Fruit fly (Drosophila melanogaster): Measurements from ENCODE around the gene CG12025.

The CG12025 gene

DNA sequence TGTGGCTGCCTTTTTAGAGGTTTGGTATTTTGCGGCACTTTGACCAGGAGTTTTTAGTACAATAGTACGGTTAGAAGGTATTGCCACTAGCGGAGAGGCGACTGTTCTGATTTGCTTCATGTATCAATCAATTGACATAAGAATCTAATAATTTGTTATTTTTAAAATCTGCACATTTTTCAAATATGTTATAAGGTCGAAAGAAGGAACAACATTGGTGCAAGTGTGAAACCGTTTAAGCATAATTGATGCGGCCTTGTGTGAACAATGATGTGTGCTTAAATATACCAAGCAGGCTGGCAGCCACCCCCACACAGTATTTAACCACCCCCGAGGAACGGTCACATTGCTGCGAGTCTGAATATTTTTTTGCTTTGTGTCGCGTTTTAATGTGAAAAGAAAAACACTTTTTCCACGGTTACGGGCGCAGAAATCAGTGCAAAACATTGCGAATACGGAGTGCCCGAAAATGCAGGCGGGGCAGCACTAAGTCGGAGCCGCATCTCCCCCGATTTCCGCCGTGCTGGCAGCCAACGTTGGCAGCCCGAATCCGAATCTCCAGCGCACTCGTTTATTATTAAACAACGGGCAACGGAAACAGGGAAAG, at the start of gene CG12025, which contains the start of gene HBS1:
Gene CG12025 (plus strand): TSS at position 310 of the 607 bp plus-strand sequence.
Gene HBS1 (minus strand): TSS at position 120 of the 607 bp plus-strand sequence.
- TF ChIP-seq pan (optimal IDR thresholded peaks at IDR 0.05), result no peak
- TF ChIP-seq psq (optimal IDR thresholded peaks at IDR 0.05), result no peak
- no peak for TF ChIP-seq Dll (optimal IDR thresholded peaks at IDR 0.05)
- TF ChIP-seq EcR (GFP tag; optimal IDR thresholded peaks at IDR 0.05), result no peak
- no peak for TF ChIP-seq CG8478 (optimal IDR thresholded peaks at IDR 0.05)
- no peak for TF ChIP-seq usp (GFP tag; optimal IDR thresholded peaks at IDR 0.05)

DNA sequence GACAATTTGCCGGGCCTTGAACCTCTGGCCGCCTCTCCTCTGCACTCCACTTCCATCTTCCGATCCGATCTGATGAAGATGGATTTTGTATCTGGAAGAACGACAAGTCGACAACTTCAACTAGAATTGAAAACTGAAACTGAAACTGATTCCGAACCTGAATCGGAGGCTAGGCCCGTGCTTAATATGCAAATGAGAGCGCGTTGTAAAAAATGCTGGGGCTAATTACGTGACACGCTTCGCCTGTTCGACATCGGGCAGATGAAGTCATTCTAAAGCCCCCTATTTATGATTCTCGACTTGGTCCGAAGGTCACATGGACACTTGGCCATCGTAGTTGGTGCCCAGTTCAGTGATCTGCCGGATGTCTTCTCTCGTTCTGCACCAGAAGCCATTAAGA, 48.6 kb upstream of the CG12025 start:
- TF ChIP-seq Dll (optimal IDR thresholded peaks at IDR 0.05), result no peak

DNA sequence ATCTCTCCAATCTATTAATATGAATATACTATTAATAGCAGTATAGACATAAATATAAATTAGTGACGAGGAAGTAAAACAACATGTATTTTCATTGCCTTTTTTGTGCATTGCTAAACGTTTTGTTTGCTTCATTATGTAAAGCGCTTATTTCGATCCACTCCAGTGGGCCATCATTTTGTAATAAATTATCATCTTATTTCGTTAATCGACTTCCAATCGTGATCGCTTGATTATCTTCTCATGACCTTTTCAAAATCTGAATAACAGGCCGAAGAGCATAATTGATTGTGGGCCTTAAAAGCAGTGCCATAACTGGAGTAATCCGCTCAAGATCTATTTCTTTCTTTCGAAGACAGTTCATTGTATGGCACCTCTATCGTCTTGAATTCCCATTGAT, 47.8 kb upstream of the CG12025 start:
- TF ChIP-seq EcR (GFP tag; optimal IDR thresholded peaks at IDR 0.05) (no peak), usp (GFP tag; optimal IDR thresholded peaks at IDR 0.05) (no peak), psq (optimal IDR thresholded peaks at IDR 0.05) (no peak), Dll (optimal IDR thresholded peaks at IDR 0.05) (no peak), pan (optimal IDR thresholded peaks at IDR 0.05) (no peak), CG8478 (optimal IDR thresholded peaks at IDR 0.05) (no peak)

DNA sequence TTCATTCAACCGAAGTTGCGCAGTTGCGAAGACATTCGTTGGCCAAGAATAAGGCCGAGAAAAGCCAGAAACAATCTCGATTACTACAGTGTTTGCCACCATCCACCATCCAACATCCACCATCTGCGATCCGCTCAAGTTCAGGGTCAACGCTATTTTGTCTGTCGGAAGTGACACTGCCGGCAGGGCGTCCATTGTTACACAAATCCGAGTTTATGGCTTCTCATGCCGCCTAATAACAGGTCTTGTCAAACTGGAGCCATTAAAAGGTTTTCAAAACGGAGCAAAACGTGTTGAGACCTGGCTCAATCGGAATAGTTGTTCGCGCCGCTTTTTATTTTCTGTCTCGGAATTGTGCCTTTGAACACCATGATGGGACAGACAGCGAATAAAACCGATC, 46.4 kb upstream of the CG12025 start:
- TF ChIP-seq psq (optimal IDR thresholded peaks at IDR 0.05) (no peak), usp (GFP tag; optimal IDR thresholded peaks at IDR 0.05) (no peak), EcR (GFP tag; optimal IDR thresholded peaks at IDR 0.05) (no peak)

DNA sequence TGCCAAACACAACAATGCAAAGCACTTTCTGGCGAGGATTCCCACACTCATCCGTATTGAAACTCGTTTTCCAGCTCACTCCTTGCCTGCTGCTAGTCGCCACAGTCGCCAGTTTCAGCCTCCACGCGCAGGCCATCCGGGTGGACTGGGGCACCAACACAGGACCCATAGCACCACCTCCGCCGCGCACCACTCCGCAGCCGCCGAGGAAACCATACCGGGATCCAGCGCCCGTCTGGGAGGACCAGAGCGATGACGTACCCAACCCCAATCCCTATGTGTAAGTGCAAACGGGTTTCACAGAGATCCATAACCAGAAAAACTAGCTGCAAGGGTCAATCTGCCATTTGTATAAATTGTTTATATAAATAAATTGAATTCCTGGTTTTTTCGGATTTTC, 44.1 kb upstream of the CG12025 start:
- TF ChIP-seq usp (GFP tag; optimal IDR thresholded peaks at IDR 0.05) (no peak), pan (optimal IDR thresholded peaks at IDR 0.05) (no peak), psq (optimal IDR thresholded peaks at IDR 0.05) (no peak), CG8478 (optimal IDR thresholded peaks at IDR 0.05) (no peak), Dll (optimal IDR thresholded peaks at IDR 0.05) (no peak), EcR (GFP tag; optimal IDR thresholded peaks at IDR 0.05) (no peak)

DNA sequence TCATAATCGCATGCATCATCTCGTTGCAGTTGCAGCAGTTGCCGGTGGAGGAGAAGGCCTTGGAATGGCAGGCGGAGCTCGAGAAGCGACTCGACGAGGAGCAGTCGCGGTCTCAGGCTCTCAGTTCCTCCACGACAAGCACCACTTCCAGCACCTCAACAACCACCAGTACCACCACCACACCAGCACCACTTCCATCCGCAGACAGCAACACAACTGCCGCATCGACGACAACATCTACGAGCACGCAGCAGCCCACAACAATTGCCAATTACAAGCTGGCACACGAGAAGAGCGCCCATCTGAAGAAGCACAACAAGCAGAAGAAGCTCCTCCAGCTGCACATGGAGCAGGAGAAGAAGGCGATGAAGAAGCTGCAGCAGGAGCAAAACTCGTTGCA, 42.9 kb upstream of the CG12025 start:
- TF ChIP-seq EcR (GFP tag; optimal IDR thresholded peaks at IDR 0.05) (no peak), pan (optimal IDR thresholded peaks at IDR 0.05) (no peak), CG8478 (optimal IDR thresholded peaks at IDR 0.05) (no peak), Dll (optimal IDR thresholded peaks at IDR 0.05) (no peak), usp (GFP tag; optimal IDR thresholded peaks at IDR 0.05) (no peak), psq (optimal IDR thresholded peaks at IDR 0.05) (no peak)

DNA sequence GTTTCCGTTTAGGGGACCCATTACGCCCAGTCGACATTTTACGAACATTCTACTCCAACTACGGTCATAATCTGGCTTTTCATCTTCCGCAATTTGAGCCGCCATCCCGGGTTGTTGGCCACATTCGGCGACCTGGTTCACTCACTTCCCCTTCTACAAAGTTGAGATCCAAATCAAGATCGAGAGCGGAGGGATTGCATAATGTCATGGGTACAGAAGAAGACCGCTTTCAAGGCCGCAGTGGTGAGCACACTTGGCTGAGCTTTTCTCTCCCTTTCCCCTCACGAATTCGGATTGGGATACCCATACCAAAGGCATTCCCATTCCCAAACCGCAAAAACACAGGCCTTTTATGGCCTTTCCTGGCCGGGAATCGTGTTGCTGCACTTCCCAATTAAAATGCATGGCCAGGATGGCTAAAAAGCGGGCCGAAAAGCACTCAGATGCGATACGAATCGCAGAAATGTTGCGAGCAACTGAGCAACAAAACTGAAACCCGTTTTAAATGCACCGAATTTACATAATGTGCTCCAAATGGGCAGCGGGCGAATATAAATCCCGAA, 37.3 kb upstream of the CG12025 start:
- TF ChIP-seq usp (GFP tag; optimal IDR thresholded peaks at IDR 0.05), result no peak
- TF ChIP-seq EcR (GFP tag; optimal IDR thresholded peaks at IDR 0.05), result no peak
- no peak for TF ChIP-seq psq (optimal IDR thresholded peaks at IDR 0.05)
- no peak for TF ChIP-seq CG8478 (optimal IDR thresholded peaks at IDR 0.05)
- no peak for TF ChIP-seq Dll (optimal IDR thresholded peaks at IDR 0.05)
- no peak for TF ChIP-seq pan (optimal IDR thresholded peaks at IDR 0.05)

DNA sequence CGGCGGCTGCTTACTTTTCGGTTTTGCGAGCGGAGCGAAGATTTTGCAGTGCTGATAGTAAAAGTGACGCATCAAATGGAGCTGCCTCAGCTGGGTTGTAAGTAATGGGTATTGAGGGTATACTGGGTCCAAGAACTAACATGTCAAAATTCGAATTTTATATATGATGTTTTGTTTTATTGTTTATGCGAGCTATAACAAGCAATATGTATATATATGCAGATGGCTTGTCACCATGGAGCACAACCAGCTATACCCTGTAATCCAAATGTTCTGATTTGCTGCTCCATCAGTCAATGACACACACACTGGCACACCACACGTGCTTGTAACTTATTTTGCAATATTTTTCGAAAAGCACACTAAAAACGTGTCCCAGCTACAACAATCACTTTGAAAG, 35.7 kb upstream of the CG12025 start:
- TF ChIP-seq Dll (optimal IDR thresholded peaks at IDR 0.05), result no peak
- TF ChIP-seq pan (optimal IDR thresholded peaks at IDR 0.05), result peak; percentile 65

DNA sequence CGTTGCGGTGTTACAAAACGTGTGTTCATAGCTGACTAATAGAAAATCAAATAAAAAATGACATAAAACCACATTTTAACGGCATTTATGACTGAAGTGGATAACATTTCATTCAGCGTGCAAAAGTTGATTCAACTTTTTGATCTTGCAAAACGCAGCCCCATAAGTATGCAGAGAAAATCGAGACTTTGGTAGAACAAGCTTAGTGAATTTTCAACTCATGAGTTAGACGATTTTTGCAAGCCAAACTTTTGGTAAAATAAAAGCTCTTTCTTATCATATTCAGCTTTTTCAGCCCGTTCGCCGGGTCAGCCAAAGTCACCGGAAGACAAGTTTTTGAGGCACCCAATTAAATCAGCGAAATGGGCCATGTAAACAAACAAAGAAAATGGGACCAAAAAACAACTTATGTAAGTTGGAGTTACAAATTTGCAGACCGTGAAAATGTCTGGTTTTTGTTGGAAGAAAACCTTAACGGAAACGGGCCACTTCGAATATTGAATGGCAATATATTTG, 33.4 kb upstream of the CG12025 start, which contains the start of gene Cpr62Ba:
Gene Cpr62Ba (minus strand): TSS at position 31 of the 516 bp plus-strand sequence.
- no peak for TF ChIP-seq Dll (optimal IDR thresholded peaks at IDR 0.05)
- TF ChIP-seq pan (optimal IDR thresholded peaks at IDR 0.05), result no peak
- peak in 1 of 2 experiments; percentile 33 for TF ChIP-seq EcR (GFP tag; optimal IDR thresholded peaks at IDR 0.05)
- TF ChIP-seq usp (GFP tag; optimal IDR thresholded peaks at IDR 0.05), result no peak
- TF ChIP-seq CG8478 (optimal IDR thresholded peaks at IDR 0.05), result no peak
- TF ChIP-seq psq (optimal IDR thresholded peaks at IDR 0.05), result no peak

DNA sequence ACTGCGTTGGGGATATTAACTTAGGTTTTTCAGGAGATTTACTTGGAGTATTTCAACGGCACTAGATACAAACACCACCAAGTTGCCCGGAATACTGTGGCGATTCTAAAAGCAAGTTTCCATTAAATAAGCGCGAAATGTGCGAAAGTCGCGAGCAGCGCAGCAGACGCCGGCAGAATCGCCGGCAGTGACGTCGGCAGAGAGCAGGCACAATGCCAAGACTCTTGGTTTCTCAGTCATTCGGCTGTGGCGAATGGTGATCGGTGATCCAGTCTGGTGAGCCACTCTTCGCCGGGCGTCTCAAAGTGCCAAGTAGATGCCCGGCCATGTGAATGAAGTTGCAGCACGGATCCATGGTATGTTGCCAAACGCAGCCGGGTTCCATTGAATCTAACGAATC, 30.2 kb upstream of the CG12025 start, which contains the start of gene Cpr62Bb:
Gene Cpr62Bb (minus strand): TSS at position 101 of the 400 bp plus-strand sequence.
- TF ChIP-seq CG8478 (optimal IDR thresholded peaks at IDR 0.05) (no peak), usp (GFP tag; optimal IDR thresholded peaks at IDR 0.05) (no peak), pan (optimal IDR thresholded peaks at IDR 0.05) (no peak)

DNA sequence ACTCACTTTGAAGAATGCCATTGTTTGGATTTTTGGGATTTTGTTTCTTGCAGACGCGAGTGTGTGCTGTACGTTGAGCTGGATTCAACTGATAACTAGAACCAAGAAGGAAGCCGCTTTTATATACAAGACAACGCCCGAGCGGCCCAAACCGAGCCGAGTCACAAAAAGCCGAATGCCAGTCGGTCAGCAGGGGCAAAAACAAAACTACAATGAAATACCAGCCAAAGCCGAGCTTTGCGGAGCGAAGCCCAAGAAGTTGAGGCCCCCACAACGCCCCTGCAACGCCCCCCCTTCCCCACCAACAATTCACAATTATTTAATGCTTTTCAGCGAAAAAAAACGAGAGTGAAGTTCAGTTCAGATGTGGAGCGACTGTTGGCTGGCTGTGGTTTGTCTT, 23.2 kb upstream of the CG12025 start, which contains the start of gene Cpr62Bc:
Gene Cpr62Bc (minus strand): TSS at position 101 of the 400 bp plus-strand sequence.
- no peak for TF ChIP-seq usp (GFP tag; optimal IDR thresholded peaks at IDR 0.05)
- no peak for TF ChIP-seq EcR (GFP tag; optimal IDR thresholded peaks at IDR 0.05)
- TF ChIP-seq CG8478 (optimal IDR thresholded peaks at IDR 0.05), result no peak
- no peak for TF ChIP-seq Dll (optimal IDR thresholded peaks at IDR 0.05)
- TF ChIP-seq psq (optimal IDR thresholded peaks at IDR 0.05), result no peak
- TF ChIP-seq pan (optimal IDR thresholded peaks at IDR 0.05), result no peak

DNA sequence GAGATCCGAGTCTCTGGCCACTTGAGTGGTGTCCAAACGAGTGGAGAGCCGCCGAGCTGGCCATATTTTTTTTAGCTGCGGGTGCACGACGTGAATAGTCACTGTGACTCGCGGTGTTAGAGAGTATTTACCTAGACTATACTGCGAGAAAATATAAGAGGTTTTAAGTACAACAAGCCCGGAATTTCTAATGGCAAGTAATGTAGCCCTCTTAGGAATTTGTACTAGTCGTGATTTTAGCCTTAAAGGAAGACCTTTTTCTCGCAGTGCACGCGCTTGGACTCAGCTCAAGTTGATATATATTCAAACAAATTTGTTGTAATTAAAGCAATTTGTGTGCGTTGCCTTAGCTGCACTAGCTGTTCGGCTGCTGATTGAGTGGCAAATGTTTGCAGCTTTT, 20.6 kb upstream of the CG12025 start:
- TF ChIP-seq EcR (GFP tag; optimal IDR thresholded peaks at IDR 0.05) (no peak), pan (optimal IDR thresholded peaks at IDR 0.05) (no peak), Dll (optimal IDR thresholded peaks at IDR 0.05) (no peak), psq (optimal IDR thresholded peaks at IDR 0.05) (no peak), CG8478 (optimal IDR thresholded peaks at IDR 0.05) (no peak), usp (GFP tag; optimal IDR thresholded peaks at IDR 0.05) (no peak)

DNA sequence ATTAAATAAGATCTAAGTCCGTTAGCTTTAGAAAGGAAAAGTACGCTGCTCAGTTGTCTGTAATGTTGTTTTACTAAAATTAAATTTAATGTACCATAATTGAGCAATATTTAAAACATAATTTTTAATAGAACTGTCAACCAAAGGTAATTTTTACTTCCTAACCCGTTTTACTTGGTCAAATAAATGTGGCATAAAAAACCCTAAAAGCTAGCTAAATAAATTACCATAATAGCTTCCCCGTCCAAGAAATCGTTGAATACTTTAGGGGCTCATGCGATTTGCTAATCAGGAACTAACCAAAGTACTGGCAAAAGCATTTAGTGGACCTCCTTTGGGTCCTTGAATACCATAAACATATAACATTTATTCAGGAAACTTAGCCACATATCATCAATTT, 14.7 kb upstream of the CG12025 start:
- TF ChIP-seq usp (GFP tag; optimal IDR thresholded peaks at IDR 0.05) (no peak), EcR (GFP tag; optimal IDR thresholded peaks at IDR 0.05) (no peak), psq (optimal IDR thresholded peaks at IDR 0.05) (no peak), CG8478 (optimal IDR thresholded peaks at IDR 0.05) (no peak), Dll (optimal IDR thresholded peaks at IDR 0.05) (no peak), pan (optimal IDR thresholded peaks at IDR 0.05) (no peak)

Measured in whole organism.